Fruit fly (Drosophila melanogaster) whole organism, embryonic: ENCODE results near the gene Rab19.
A peak's percentile ranks its signal among the peaks of the same experiment; 100 is the strongest.

Experiments
- Ada2b ChIP-seq: fragments of 200-800 bp; sonication (Bioruptor generic); IDR thresholded peaks from 2 replicates; pipeline ENCODE4 v1.3.6; 2022; ENCODE audit warnings: missing biosample characterization, missing genetic modification characterization
- C15 ChIP-seq: fragments of 200-800 bp; sonication (Bioruptor generic); IDR thresholded peaks from 3 replicates; pipeline ENCODE4 v1.3.6; 2022; ENCODE audit warnings: missing biosample characterization, missing genetic modification characterization
- CG10431 ChIP-seq: fragments of 200-800 bp; sonication (Bioruptor generic); optimal IDR thresholded peaks from 3 replicates; lab custom pipeline; 2018; ENCODE audit warnings: missing biosample characterization, mild to moderate bottlenecking, missing genetic modification characterization
- CG10654 ChIP-seq: fragments of 200-800 bp; sonication (Bioruptor generic); optimal IDR thresholded peaks from 2 replicates; lab custom pipeline; 2016; ENCODE audit warnings: missing biosample characterization, missing genetic modification characterization
- CG11456 ChIP-seq: fragments of 200-800 bp; sonication (Bioruptor generic); IDR thresholded peaks from 3 replicates; pipeline ENCODE4 v1.3.6; 2022; ENCODE audit warnings: missing biosample characterization, missing genetic modification characterization
- CG12744 ChIP-seq: fragments of 200-800 bp; sonication (Bioruptor generic); optimal IDR thresholded peaks from 2 replicates; lab custom pipeline; 2016; ENCODE audit warnings: missing biosample characterization, missing genetic modification characterization
- CG13296 ChIP-seq: fragments of 200-800 bp; sonication (Bioruptor generic); optimal IDR thresholded peaks from 3 replicates; lab custom pipeline; 2018; ENCODE audit warnings: missing biosample characterization, mild to moderate bottlenecking, missing genetic modification characterization
- CG14667 ChIP-seq: fragments of 200-800 bp; sonication (Bioruptor generic); IDR thresholded peaks from 2 replicates; pipeline ENCODE4 v1.3.6; 2022; ENCODE audit warnings: missing biosample characterization, missing genetic modification characterization
- CG1647 ChIP-seq: fragments of 200-800 bp; sonication (Bioruptor generic); optimal IDR thresholded peaks from 3 replicates; lab custom pipeline; 2016; ENCODE audit warnings: missing biosample characterization, missing genetic modification characterization
- CG17568 ChIP-seq: fragments of 200-800 bp; sonication (Bioruptor generic); optimal IDR thresholded peaks from 2 replicates; lab custom pipeline; 2018; ENCODE audit warnings: missing biosample characterization, mild to moderate bottlenecking, missing genetic modification characterization, moderate library complexity
- CG2129 ChIP-seq: fragments of 200-800 bp; sonication (Bioruptor generic); IDR thresholded peaks from 2 replicates; pipeline ENCODE4 v1.3.6; 2022; ENCODE audit warnings: missing biosample characterization, missing genetic modification characterization; ENCODE audit not compliant: partially characterized antibody
- CG2199 ChIP-seq: fragments of 200-800 bp; sonication (Bioruptor generic); IDR thresholded peaks from 3 replicates; pipeline ENCODE4 v1.3.6; 2022; ENCODE audit warnings: missing biosample characterization, missing genetic modification characterization
- CG31441 ChIP-seq: fragments of 200-800 bp; sonication (Bioruptor generic); IDR thresholded peaks from 2 replicates; pipeline ENCODE4 v1.3.6; 2022; ENCODE audit warnings: missing biosample characterization, missing genetic modification characterization
- CG3726 ChIP-seq: fragments of 200-800 bp; sonication (Bioruptor generic); IDR thresholded peaks from 3 replicates; pipeline ENCODE4, ENCODE4 v1.3.6; 2022; ENCODE audit warnings: missing biosample characterization, missing genetic modification characterization
- CG4282 ChIP-seq: fragments of 200-800 bp; sonication (Bioruptor generic); optimal IDR thresholded peaks from 2 replicates; lab custom pipeline; 2016; ENCODE audit warnings: missing biosample characterization, missing genetic modification characterization
- CG4404 ChIP-seq: fragments of 200-800 bp; sonication (Bioruptor generic); IDR thresholded peaks from 2 replicates; pipeline ENCODE4 v1.3.6; 2022; ENCODE audit warnings: missing biosample characterization, missing genetic modification characterization
- CG6254 ChIP-seq: fragments of 200-800 bp; sonication (Bioruptor generic); optimal IDR thresholded peaks from 3 replicates; lab custom pipeline; 2017; ENCODE audit warnings: mild to moderate bottlenecking, missing biosample characterization, missing genetic modification reagents, missing genetic modification characterization
- CG7745 ChIP-seq: fragments of 200-800 bp; sonication (Bioruptor generic); optimal IDR thresholded peaks from 2 replicates; lab custom pipeline; 2018; ENCODE audit warnings: missing biosample characterization, mild to moderate bottlenecking, missing genetic modification characterization, moderate library complexity
- CG8765 ChIP-seq: fragments of 200-800 bp; sonication (Bioruptor generic); IDR thresholded peaks from 2 replicates; pipeline ENCODE4 v1.3.6; 2022; ENCODE audit warnings: missing biosample characterization, missing genetic modification characterization
- CG9727 ChIP-seq: fragments of 200-800 bp; sonication (Bioruptor generic); optimal IDR thresholded peaks from 3 replicates; lab custom pipeline; 2017; ENCODE audit warnings: missing biosample characterization, mild to moderate bottlenecking, missing genetic modification characterization
- CG9932 ChIP-seq: fragments of 200-800 bp; sonication (Bioruptor generic); IDR thresholded peaks from 2 replicates; pipeline ENCODE4 v1.3.6; 2022; ENCODE audit warnings: missing biosample characterization, missing genetic modification characterization
- Dek ChIP-seq: fragments of 200-800 bp; sonication (Bioruptor generic); optimal IDR thresholded peaks from 3 replicates; lab custom pipeline; 2019; ENCODE audit warnings: missing biosample characterization, mild to moderate bottlenecking, missing genetic modification characterization, moderate library complexity
- Fer2 ChIP-seq: fragments of 200-800 bp; sonication (Bioruptor generic); optimal IDR thresholded peaks from 2 replicates; lab custom pipeline; 2018; ENCODE audit warnings: missing biosample characterization, mild to moderate bottlenecking, missing genetic modification characterization, moderate library complexity
- Gug ChIP-seq: fragments of 200-800 bp; sonication (Bioruptor generic); IDR thresholded peaks from 4 replicates; pipeline ENCODE4 v1.3.6; 2022; ENCODE audit warnings: missing biosample characterization, missing genetic modification characterization
- Hand ChIP-seq: fragments of 200-800 bp; sonication (Bioruptor generic); optimal IDR thresholded peaks from 2 replicates; lab custom pipeline; 2017; ENCODE audit warnings: mild to moderate bottlenecking, missing biosample characterization, missing genetic modification reagents, missing genetic modification characterization
- Jarid2 ChIP-seq: fragments of 200-800 bp; sonication (Bioruptor generic); optimal IDR thresholded peaks from 3 replicates; lab custom pipeline; 2017; ENCODE audit warnings: mild to moderate bottlenecking, missing biosample characterization, missing genetic modification reagents, missing genetic modification characterization
- Mad ChIP-seq: fragments of 200-800 bp; sonication (Bioruptor generic); optimal IDR thresholded peaks from 2 replicates; lab custom pipeline; 2016; ENCODE audit warnings: missing biosample characterization, missing genetic modification characterization
- NFAT ChIP-seq: fragments of 200-800 bp; sonication (Bioruptor generic); IDR thresholded peaks from 2 replicates; pipeline ENCODE4 v1.3.6; 2022; ENCODE audit warnings: missing biosample characterization, missing genetic modification characterization
- NK7.1 ChIP-seq: fragments of 200-800 bp; sonication (Bioruptor generic); optimal IDR thresholded peaks from 3 replicates; lab custom pipeline; 2016; ENCODE audit warnings: missing biosample characterization, missing genetic modification characterization
- Opbp ChIP-seq: fragments of 200-800 bp; sonication (Bioruptor generic); IDR thresholded peaks from 3 replicates; pipeline ENCODE4 v1.3.6; 2022; ENCODE audit warnings: missing biosample characterization, missing genetic modification characterization; ENCODE audit not compliant: partially characterized antibody
- Optix ChIP-seq: fragments of 200-800 bp; sonication (Bioruptor generic); IDR thresholded peaks from 3 replicates; pipeline ENCODE4 v1.3.6; 2022; ENCODE audit warnings: missing biosample characterization, missing genetic modification characterization
- Ptx1 ChIP-seq: fragments of 200-800 bp; sonication (Bioruptor generic); IDR thresholded peaks from 2 replicates; pipeline ENCODE4 v1.3.6; 2022; ENCODE audit warnings: missing biosample characterization, missing genetic modification characterization
- Ravus ChIP-seq: fragments of 200-800 bp; sonication (Bioruptor generic); IDR thresholded peaks from 2 replicates; pipeline ENCODE4 v1.3.6; 2022; ENCODE audit warnings: missing biosample characterization, missing genetic modification characterization
- Rfx ChIP-seq: fragments of 200-800 bp; sonication (Bioruptor generic); IDR thresholded peaks from 2 replicates; pipeline ENCODE4 v1.3.6; 2022; ENCODE audit warnings: missing biosample characterization, missing genetic modification characterization
- ac ChIP-seq: fragments of 200-800 bp; sonication (Bioruptor generic); optimal IDR thresholded peaks from 3 replicates; lab custom pipeline; 2017; ENCODE audit warnings: missing biosample characterization, mild to moderate bottlenecking, missing genetic modification characterization
- al ChIP-seq: fragments of 200-800 bp; sonication (Bioruptor generic); IDR thresholded peaks from 2 replicates; pipeline ENCODE4 v1.3.6; 2022; ENCODE audit warnings: missing biosample characterization, missing genetic modification characterization
- br ChIP-seq: fragments of >200 bp; optimal IDR thresholded peaks from 2 replicates; lab custom pipeline; 2017
- cg ChIP-seq: fragments of 200-800 bp; sonication (Bioruptor generic); optimal IDR thresholded peaks from 3 replicates; lab custom pipeline; 2019; ENCODE audit warnings: missing biosample characterization, mild to moderate bottlenecking, missing genetic modification characterization, moderate library complexity
- crp ChIP-seq, 2 experiments: fragments of 200-800 bp; sonication (Bioruptor generic); optimal IDR thresholded peaks; 2 replicates in 1 of 2; 3 replicates in 1 of 2; lab custom pipeline; 2017; ENCODE audit warnings: missing biosample characterization in 2 of 2, missing genetic modification characterization in 2 of 2, mild to moderate bottlenecking in 1 of 2, moderate library complexity in 1 of 2
- dimm ChIP-seq: fragments of 200-800 bp; sonication (Bioruptor generic); IDR thresholded peaks from 2 replicates; pipeline ENCODE4 v1.3.6; 2022; ENCODE audit warnings: missing biosample characterization, missing genetic modification characterization
- ems ChIP-seq: fragments of 200-800 bp; sonication (Bioruptor generic); optimal IDR thresholded peaks from 3 replicates; lab custom pipeline; 2016; ENCODE audit warnings: missing biosample characterization, missing genetic modification characterization
- eve ChIP-seq, 2 experiments: fragments of >200 bp; optimal IDR thresholded peaks; 2 replicates each; lab custom pipeline; 2017; ENCODE audit warnings: missing biosample characterization in 2 of 2, missing genetic modification characterization in 2 of 2
- fd102C ChIP-seq: fragments of 200-800 bp; sonication (Bioruptor generic); optimal IDR thresholded peaks from 2 replicates; lab custom pipeline; 2018; ENCODE audit warnings: missing biosample characterization, mild to moderate bottlenecking, missing genetic modification characterization, moderate library complexity
- gt ChIP-seq: fragments of 200-800 bp; sonication (Bioruptor generic); IDR thresholded peaks from 2 replicates; pipeline ENCODE4 v1.3.6; 2022; ENCODE audit warnings: missing biosample characterization, missing genetic modification characterization
- hth ChIP-seq: fragments of >200 bp; optimal IDR thresholded peaks from 2 replicates; lab custom pipeline; 2017; ENCODE audit warnings: inconsistent platforms
- lmd ChIP-seq: fragments of 200-800 bp; sonication (Bioruptor generic); IDR thresholded peaks from 2 replicates; pipeline ENCODE4 v1.3.6; 2022; ENCODE audit warnings: missing biosample characterization, missing genetic modification characterization
- pfk ChIP-seq: fragments of 200-800 bp; sonication (Bioruptor generic); optimal IDR thresholded peaks from 2 replicates; lab custom pipeline; 2018; ENCODE audit warnings: missing biosample characterization, mild to moderate bottlenecking, missing genetic modification characterization, moderate library complexity
- pita ChIP-seq: fragments of 200-800 bp; sonication (Bioruptor generic); optimal IDR thresholded peaks from 2 replicates; lab custom pipeline; 2017; ENCODE audit warnings: missing biosample characterization, mild to moderate bottlenecking, missing genetic modification characterization
- schlank ChIP-seq: fragments of 200-800 bp; sonication (Bioruptor generic); optimal IDR thresholded peaks from 2 replicates; lab custom pipeline; 2018; ENCODE audit warnings: missing biosample characterization, mild to moderate bottlenecking, missing genetic modification characterization
- trh ChIP-seq: fragments of 200-800 bp; sonication (Bioruptor generic); optimal IDR thresholded peaks from 2 replicates; lab custom pipeline; 2016; ENCODE audit warnings: missing biosample characterization, missing genetic modification characterization
- usp ChIP-seq: fragments of >200 bp; optimal IDR thresholded peaks from 2 replicates; lab custom pipeline; 2017; ENCODE audit warnings: missing biosample characterization, missing genetic modification characterization

The Rab19 gene

dm6 chr3L:8340264-8341095, 43.7 kb downstream of the Rab19 start, which contains the start of the genes Prim1 and CG7083 (continued):
- TF ChIP-seq br (lab: Kevin White, UChicago) (no peak), Mad (GFP tag; lab: Kevin White, UChicago) (peak; percentile 53), ems (GFP tag; lab: Kevin White, UChicago) (peak; percentile 25), CG10654 (GFP tag; lab: Kevin White, UChicago) (peak; percentile 54), CG9932 (GFP tag; lab: Robert Waterston, UW) (peak; percentile 50; the same call in 1 of the 2 replicates), CG1647 (GFP tag; lab: Kevin White, UChicago) (peak; percentile 25), NFAT (GFP tag; lab: Robert Waterston, UW) (no peak), fd102C (GFP tag; lab: Kevin White, UChicago) (no peak), CG14667 (GFP tag; lab: Robert Waterston, UW) (no peak), CG13296 (GFP tag; lab: Kevin White, UChicago) (peak; percentile 53), schlank (no peak), Dek (tag; lab: Kevin White, UChicago) (no peak), cg (GFP tag; lab: Kevin White, UChicago) (no peak), al (GFP tag; lab: Robert Waterston, UW) (0 out of 2 replicates have a peak, but pooled peaks have one; percentile 35), CG7745 (tag; lab: Kevin White, UChicago) (no peak), pfk (no peak), Jarid2 (GFP tag; lab: Kevin White, UChicago) (no peak), CG6254 (GFP tag; lab: Kevin White, UChicago) (no peak), gt (GFP tag; lab: Robert Waterston, UW) (no peak), C15 (GFP tag; lab: Robert Waterston, UW) (no peak), CG10431 (GFP tag; lab: Kevin White, UChicago) (no peak), Ada2b (GFP tag; lab: Robert Waterston, UW) (peak; percentile 48; the same call in 1 of the 2 replicates), lmd (GFP tag; lab: Robert Waterston, UW) (no peak), dimm (GFP tag; lab: Robert Waterston, UW) (no peak), CG2199 (GFP tag; lab: Robert Waterston, UW) (no peak), CG8765 (GFP tag; lab: Robert Waterston, UW) (no peak), CG4404 (no peak), CG4282 (GFP tag; lab: Kevin White, UChicago) (no peak), Opbp (GFP tag; lab: Robert Waterston, UW) (no peak), CG3726 (no peak), pita (GFP tag; lab: Kevin White, UChicago) (no peak), Gug (peak; percentile 23; the same call in 1 of the 4 replicates), CG17568 (GFP tag; lab: Kevin White, UChicago) (no peak), crp (GFP tag; optimal IDR thresholded peaks at IDR 0.05; lab: Kevin White, UChicago) (peak; percentile 93 to 97), Optix (GFP tag; lab: Robert Waterston, UW) (no peak), Fer2 (tag; lab: Kevin White, UChicago) (no peak), hth (lab: Kevin White, UChicago) (no peak), CG12744 (peak; percentile 34), ac (GFP tag; lab: Kevin White, UChicago) (peak; percentile 0), CG11456 (GFP tag; lab: Robert Waterston, UW) (0 out of 3 replicates have a peak, but pooled peaks have one; percentile 8), CG9727 (GFP tag; lab: Kevin White, UChicago) (peak; percentile 66), usp (no peak), CG31441 (no peak; the same call in 1 of the 2 replicates), eve (GFP tag; optimal IDR thresholded peaks at IDR 0.05; lab: Kevin White, UChicago) (no peak), trh (no peak), Ptx1 (GFP tag; lab: Robert Waterston, UW) (peak; percentile 43; the same call in 1 of the 2 replicates), NK7.1 (GFP tag; lab: Kevin White, UChicago) (peak; percentile 37), CG2129 (GFP tag; lab: Robert Waterston, UW) (no peak), Ravus (GFP tag; lab: Robert Waterston, UW) (no peak), Hand (GFP tag; lab: Kevin White, UChicago) (no peak), Rfx (peak; percentile 51)
